Worm (Caenorhabditis elegans) whole organism, L4 larva: ENCODE results near the gene npp-15.

Experiments used
- D1046.2 ChIP-seq: fragments of 200-800 bp; sonication (Bioruptor generic); IDR thresholded peaks from 2 replicates; pipeline ENCODE4 v1.3.6; 2022; ENCODE audit warnings: missing genetic modification characterization, missing compliant biosample characterization
- F26F4.8 ChIP-seq: fragments of 200-800 bp; sonication (Bioruptor generic); conservative IDR thresholded peaks from 2 replicates; pipeline ENCODE4 v1.3.6; 2022; ENCODE audit warnings: missing genetic modification characterization, missing compliant biosample characterization
- R02D3.7 ChIP-seq: fragments of 150-350 bp; sonication (generic microtip); optimal IDR thresholded peaks from 3 replicates; lab custom pipeline; 2014; ENCODE audit warnings: missing biosample characterization, missing genetic modification characterization
- Y105C5A.15 ChIP-seq: fragments of 200-800 bp; sonication (Bioruptor generic); IDR thresholded peaks from 2 replicates; pipeline ENCODE4 v1.3.6; 2022; ENCODE audit warnings: missing genetic modification characterization, missing compliant biosample characterization
- Y48G9A.11 ChIP-seq: fragments of 200-800 bp; sonication (Bioruptor generic); IDR thresholded peaks from 2 replicates; pipeline ENCODE4 v1.3.6; 2022; ENCODE audit warnings: missing genetic modification reagents, missing genetic modification characterization, missing compliant biosample characterization
- aha-1 ChIP-seq: fragments of 150-350 bp; peaks from one replicate; lab custom pipeline; 2014; ENCODE audit warnings: missing biosample characterization, missing genetic modification characterization
- arid-1 ChIP-seq: fragments of 200-800 bp; sonication (Bioruptor generic); conservative IDR thresholded peaks from 2 replicates; pipeline ENCODE4 v1.3.6; 2022; ENCODE audit warnings: missing genetic modification reagents, missing genetic modification characterization, missing compliant biosample characterization
- attf-4 ChIP-seq: sonication (generic microtip); optimal IDR thresholded peaks from 3 replicates; lab custom pipeline; 2017; ENCODE audit warnings: missing biosample characterization, missing genetic modification characterization
- ceh-32 ChIP-seq: sonication (generic microtip); optimal IDR thresholded peaks from 2 replicates; lab custom pipeline; 2016; ENCODE audit warnings: mild to moderate bottlenecking, missing genetic modification characterization, missing compliant biosample characterization; ENCODE audit not compliant: poor library complexity
- ceh-44 ChIP-seq: fragments of 200-800 bp; sonication (Bioruptor generic); IDR thresholded peaks from 2 replicates; pipeline ENCODE4 v1.3.6; 2022; ENCODE audit warnings: missing genetic modification reagents, missing genetic modification characterization, missing compliant biosample characterization
- ceh-62 ChIP-seq: sonication (generic microtip); optimal IDR thresholded peaks from 2 replicates; lab custom pipeline; 2017; ENCODE audit warnings: missing biosample characterization, missing genetic modification characterization
- ceh-82 ChIP-seq: sonication (generic microtip); optimal IDR thresholded peaks from 2 replicates; lab custom pipeline; 2017; ENCODE audit warnings: missing biosample characterization, missing genetic modification characterization
- ctbp-1 ChIP-seq: fragments of 200-800 bp; sonication (Bioruptor generic); IDR thresholded peaks from 2 replicates; pipeline ENCODE4 v1.3.6; 2022; ENCODE audit warnings: missing genetic modification reagents, missing genetic modification characterization, missing compliant biosample characterization
- daf-19 ChIP-seq: fragments of 200-800 bp; sonication (Bioruptor generic); conservative IDR thresholded peaks from 2 replicates; pipeline ENCODE4 v1.3.6; 2022; ENCODE audit warnings: missing genetic modification characterization, missing compliant biosample characterization
- dpl-1 ChIP-seq: fragments of 150-350 bp; optimal IDR thresholded peaks from 2 replicates; lab custom pipeline; 2014; ENCODE audit warnings: missing biosample characterization, missing genetic modification reagents, missing genetic modification characterization
- dve-1 ChIP-seq: sonication (generic microtip); optimal IDR thresholded peaks from 2 replicates; lab custom pipeline; 2017; ENCODE audit warnings: antibody characterized with exemption, mild to moderate bottlenecking, missing genetic modification characterization, missing compliant biosample characterization; ENCODE audit not compliant: insufficient read depth
- egl-27 ChIP-seq: sonication (generic microtip); optimal IDR thresholded peaks from 3 replicates; lab custom pipeline; 2017; ENCODE audit warnings: missing biosample characterization, missing genetic modification reagents, missing genetic modification characterization
- fkh-10 ChIP-seq: fragments of 150-350 bp; optimal IDR thresholded peaks from 2 replicates; lab custom pipeline; 2014; ENCODE audit warnings: missing biosample characterization, missing genetic modification reagents, missing genetic modification characterization
- hlh-11 ChIP-seq: fragments of 200-800 bp; sonication (Bioruptor generic); optimal IDR thresholded peaks from 2 replicates; lab custom pipeline; 2018; ENCODE audit warnings: mild to moderate bottlenecking, missing genetic modification characterization, missing compliant biosample characterization
- lin-1 ChIP-seq: fragments of 200-800 bp; sonication (Bioruptor generic); IDR thresholded peaks from 2 replicates; pipeline ENCODE4 v1.3.6; 2022; ENCODE audit warnings: missing genetic modification reagents, missing genetic modification characterization, missing compliant biosample characterization
- lir-3 ChIP-seq: sonication (generic microtip); optimal IDR thresholded peaks from 2 replicates; lab custom pipeline; 2016; ENCODE audit warnings: mild to moderate bottlenecking, missing genetic modification characterization, missing compliant biosample characterization
- lsy-2 ChIP-seq, 2 experiments: fragments of 150-350 bp in 1 of 2; sonication (generic microtip) in 1 of 2; optimal IDR thresholded peaks; 2 replicates each; lab custom pipeline; 2014 to 2017; ENCODE audit warnings: missing biosample characterization in 2 of 2, missing genetic modification characterization in 2 of 2
- mdt-29 ChIP-seq: fragments of 200-800 bp; sonication (Bioruptor generic); IDR thresholded peaks from 2 replicates; pipeline ENCODE4 v1.3.6; 2022; ENCODE audit warnings: missing genetic modification reagents, missing genetic modification characterization, missing compliant biosample characterization
- mep-1 ChIP-seq: fragments of 150-350 bp; sonication (generic microtip); optimal IDR thresholded peaks from 3 replicates; lab custom pipeline; 2014; ENCODE audit warnings: missing biosample characterization, missing genetic modification characterization
- mxl-3 ChIP-seq: fragments of 200-800 bp; sonication (Bioruptor generic); optimal IDR thresholded peaks from 2 replicates; lab custom pipeline; 2018; ENCODE audit warnings: mild to moderate bottlenecking, missing genetic modification characterization, missing compliant biosample characterization
- nhr-10 ChIP-seq: fragments of 150-350 bp; optimal IDR thresholded peaks from 2 replicates; lab custom pipeline; 2014; ENCODE audit warnings: missing biosample characterization, missing genetic modification characterization
- nhr-11 ChIP-seq: fragments of 150-350 bp; optimal IDR thresholded peaks from 2 replicates; lab custom pipeline; 2014; ENCODE audit warnings: missing biosample characterization, missing genetic modification characterization
- nhr-111 ChIP-seq: fragments of 200-800 bp; sonication (Bioruptor generic); optimal IDR thresholded peaks from 2 replicates; lab custom pipeline; 2018; ENCODE audit warnings: mild to moderate bottlenecking, missing genetic modification characterization, missing compliant biosample characterization
- nhr-41 ChIP-seq: fragments of 200-800 bp; sonication (Bioruptor generic); IDR thresholded peaks from 2 replicates; pipeline ENCODE4 v1.3.6; 2022; ENCODE audit warnings: missing genetic modification reagents, missing genetic modification characterization, missing compliant biosample characterization
- pha-4 ChIP-seq, 2 experiments: fragments of 150-350 bp in 1 of 2; fragments of 200-800 bp in 1 of 2; sonication (Bioruptor generic) in 1 of 2; IDR thresholded peaks in 1 of 2; optimal IDR thresholded peaks in 1 of 2; 2 replicates each; pipeline versions ENCODE4 v1.3.6 to Lab custom; 2014 to 2022; ENCODE audit warnings: missing genetic modification characterization in 2 of 2, missing genetic modification reagents in 2 of 2, missing biosample characterization in 1 of 2, missing compliant biosample characterization in 1 of 2
- php-3 ChIP-seq: fragments of 200-800 bp; sonication (Bioruptor generic); IDR thresholded peaks from 2 replicates; pipeline ENCODE4 v1.3.6; 2022; ENCODE audit warnings: missing genetic modification reagents, missing genetic modification characterization, missing compliant biosample characterization
- snpc-1.2 ChIP-seq: fragments of 200-800 bp; sonication (Bioruptor generic); IDR thresholded peaks from 2 replicates; pipeline ENCODE4 v1.3.6; 2022; ENCODE audit warnings: missing genetic modification reagents, missing genetic modification characterization, missing compliant biosample characterization
- snpc-4 ChIP-seq: fragments of 150-350 bp; optimal IDR thresholded peaks from 2 replicates; lab custom pipeline; 2014; ENCODE audit warnings: missing biosample characterization, missing genetic modification characterization
- spr-1 ChIP-seq: sonication (generic microtip); optimal IDR thresholded peaks from 2 replicates; lab custom pipeline; 2016; ENCODE audit warnings: mild to moderate bottlenecking, missing genetic modification characterization, missing compliant biosample characterization
- unc-130 ChIP-seq: sonication (generic microtip); optimal IDR thresholded peaks from 2 replicates; lab custom pipeline; 2016; ENCODE audit warnings: missing genetic modification reagents, missing genetic modification characterization, missing compliant biosample characterization
- unc-62 ChIP-seq, 3 experiments: fragments of 150-350 bp in 1 of 3; sonication (generic microtip); optimal IDR thresholded peaks in 2 of 3; peaks in 1 of 3; 1 replicate in 1 of 3; 2 replicates in 2 of 3; lab custom pipeline; 2014 to 2017; ENCODE audit warnings: missing biosample characterization in 3 of 3, missing genetic modification characterization in 3 of 3, missing genetic modification reagents in 3 of 3, missing genotype in 1 of 3
- zfp-3 ChIP-seq: fragments of 200-800 bp; sonication (Bioruptor generic); conservative IDR thresholded peaks from 2 replicates; pipeline ENCODE4 v1.3.6; 2022; ENCODE audit warnings: missing genetic modification reagents, missing genetic modification characterization, missing compliant biosample characterization
- zip-2 ChIP-seq: fragments of 150-350 bp; optimal IDR thresholded peaks from 2 replicates; lab custom pipeline; 2014; ENCODE audit warnings: missing biosample characterization, missing genetic modification characterization
- ztf-11 ChIP-seq: fragments of 150-350 bp; optimal IDR thresholded peaks from 2 replicates; lab custom pipeline; 2014; ENCODE audit warnings: missing biosample characterization, missing genetic modification characterization

Gene npp-15

DNA sequence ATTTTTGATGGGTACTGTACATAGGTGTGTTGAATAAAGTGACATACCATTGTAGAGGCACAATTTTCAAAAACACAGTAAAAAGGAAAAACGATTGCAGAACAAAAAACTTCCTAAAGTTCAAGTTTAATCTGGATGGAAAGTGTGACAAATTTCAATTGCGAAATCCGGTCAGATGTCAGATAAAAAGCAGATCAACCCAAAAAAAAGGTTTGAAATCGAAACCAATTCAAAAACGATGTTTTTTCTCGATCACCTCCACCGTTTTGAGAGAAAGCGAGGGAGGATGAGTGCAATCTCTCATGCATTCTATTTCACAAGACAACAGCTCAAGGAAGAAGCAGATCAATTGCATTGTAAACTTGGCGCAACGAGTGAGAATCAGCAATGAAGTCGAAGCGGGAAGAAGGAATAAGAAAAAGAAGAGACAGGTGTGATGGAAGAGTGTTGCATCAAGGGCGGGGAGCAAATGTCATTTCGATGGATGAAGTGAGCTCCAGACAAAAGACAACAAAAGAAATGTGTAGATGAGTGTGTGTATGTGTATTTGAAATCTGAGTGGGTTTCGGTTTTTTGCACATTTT is 48.6 kb upstream of the npp-15 start:
- TF ChIP-seq attf-4 (tag; lab: Kevin White, UChicago), result no peak
- no peak for TF ChIP-seq ceh-62
- TF ChIP-seq spr-1, result no peak
- no peak for TF ChIP-seq mxl-3 (GFP tag; lab: Kevin White, UChicago)
- TF ChIP-seq nhr-11 (tag; lab: Kevin White, UChicago), result peak; percentile 41

DNA sequence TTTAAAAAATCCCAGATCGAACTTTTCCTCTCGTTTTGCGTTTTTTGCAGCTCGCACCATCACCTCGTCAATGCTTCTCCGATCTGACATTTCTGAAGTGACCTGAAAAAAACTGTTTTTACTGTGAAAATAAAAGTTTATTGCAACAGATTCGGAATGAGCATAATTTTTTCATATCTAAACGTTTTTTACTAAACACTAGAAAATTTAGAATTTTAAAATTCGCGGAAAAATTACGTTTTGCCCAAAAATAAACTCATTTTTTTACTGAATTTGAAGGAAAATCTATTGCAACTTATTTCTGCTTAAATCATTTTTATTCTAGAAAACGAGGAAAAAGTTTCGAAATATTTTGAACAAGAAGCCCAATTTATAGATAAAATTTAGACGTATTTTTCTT is 45.9 kb upstream of the npp-15 start, which contains the start of gene ZK688.9:
Gene ZK688.9 (minus strand): TSS at position 101 of the 400 bp plus-strand sequence.
- TF ChIP-seq nhr-41 (GFP tag; lab: Robert Waterston, UW) (no peak), dpl-1 (GFP tag; lab: Kevin White, UChicago) (no peak), lir-3 (no peak), unc-62 (GFP tag; optimal IDR thresholded peaks at IDR 0.05 in 1 of 2; lab: Kevin White, UChicago) (no peak), unc-62 (tag; optimal IDR thresholded peaks at IDR 0.05; lab: Kevin White, UChicago) (no peak), egl-27 (tag; lab: Kevin White, UChicago) (no peak), daf-19 (GFP tag; lab: Robert Waterston, UW) (no peak), unc-130 (GFP tag; lab: Kevin White, UChicago) (no peak), ceh-32 (no peak), ctbp-1 (no peak), zip-2 (tag; lab: Kevin White, UChicago) (no peak), snpc-1.2 (GFP tag; lab: Robert Waterston, UW) (no peak), nhr-111 (GFP tag; lab: Kevin White, UChicago) (no peak), php-3 (GFP tag; lab: Robert Waterston, UW) (no peak), D1046.2 (GFP tag; lab: Robert Waterston, UW) (no peak), Y48G9A.11 (GFP tag; lab: Robert Waterston, UW) (no peak), snpc-4 (tag; lab: Kevin White, UChicago) (no peak), R02D3.7 (tag; lab: Kevin White, UChicago) (no peak), pha-4 (GFP tag; IDR thresholded peaks at IDR 0.05; lab: Robert Waterston, UW) (no peak), pha-4 (tag; optimal IDR thresholded peaks at IDR 0.05; lab: Kevin White, UChicago) (no peak), lsy-2 (tag; optimal IDR thresholded peaks at IDR 0.05; lab: Kevin White, UChicago) (no peak)

DNA sequence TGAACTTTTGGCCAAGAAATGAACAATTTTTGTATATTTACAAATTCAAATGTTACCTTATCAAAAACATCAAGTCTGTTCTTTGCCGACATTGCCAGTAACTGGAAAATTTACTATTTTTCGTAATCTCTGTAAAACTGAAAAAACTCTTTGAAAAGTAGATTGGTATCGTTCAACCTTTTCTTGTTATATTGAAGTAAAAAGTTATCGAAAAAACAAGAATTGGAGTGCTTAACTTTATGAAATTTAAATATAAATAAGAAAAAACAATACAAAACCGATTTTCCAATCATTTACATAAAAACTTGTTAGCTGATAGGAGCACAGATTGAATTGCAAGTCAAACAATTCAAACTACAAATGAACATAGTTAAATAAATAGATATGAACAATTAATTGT is 44.0 kb upstream of the npp-15 start, which contains the start of gene ZK688.11:
Gene ZK688.11 (minus strand): TSS at position 101 of the 400 bp plus-strand sequence.
- peak; percentile 3 for TF ChIP-seq dve-1 (tag; lab: Kevin White, UChicago)
- peak; percentile 27 for TF ChIP-seq mep-1
- TF ChIP-seq ceh-44 (GFP tag; lab: Robert Waterston, UW), result no peak

DNA sequence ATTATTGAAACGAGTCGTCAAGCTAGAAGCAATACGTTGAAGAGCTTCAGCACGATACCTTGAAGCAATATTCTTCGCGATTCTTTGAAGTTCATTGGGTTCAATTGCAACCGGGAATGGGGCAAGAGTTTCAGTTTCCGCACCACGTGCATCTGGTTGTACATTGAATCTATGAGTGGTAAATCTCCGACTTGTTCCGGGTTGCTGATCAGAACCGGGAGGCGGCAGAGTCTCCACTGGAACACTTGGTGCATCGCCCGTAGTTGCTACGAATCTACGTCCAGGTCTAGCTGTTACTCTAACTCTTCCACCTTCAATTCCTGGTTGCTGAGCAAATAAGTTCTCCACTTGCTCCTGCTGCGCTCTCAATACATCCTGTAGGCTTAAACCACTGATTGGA is 39.8 kb upstream of the npp-15 start:
- TF ChIP-seq nhr-10 (tag; lab: Kevin White, UChicago) (no peak), Y48G9A.11 (GFP tag; lab: Robert Waterston, UW) (no peak), Y105C5A.15 (no peak), ceh-82 (tag; lab: Kevin White, UChicago) (no peak), fkh-10 (no peak), lin-1 (no peak), zfp-3 (GFP tag; lab: Robert Waterston, UW) (no peak), hlh-11 (tag; lab: Kevin White, UChicago) (no peak), arid-1 (GFP tag; lab: Robert Waterston, UW) (no peak), mdt-29 (GFP tag; lab: Robert Waterston, UW) (no peak), ceh-44 (GFP tag; lab: Robert Waterston, UW) (no peak), ztf-11 (tag; lab: Kevin White, UChicago) (no peak), aha-1 (tag; lab: Kevin White, UChicago) (no peak), F26F4.8 (no peak), R02D3.7 (tag; lab: Kevin White, UChicago) (no peak)
